Fruit fly (Drosophila melanogaster) whole organism, prepupa: ENCODE data around the gene pasi2.

Experiments used
- Blimp-1 ChIP-seq: fragments of 200-800 bp; sonication (Bioruptor generic); optimal IDR thresholded peaks from 3 replicates; lab custom pipeline; 2017; ENCODE audit warnings: missing biosample characterization, missing genetic modification characterization, mild to moderate bottlenecking, moderate library complexity, missing genetic modification reagents
- CG10669 ChIP-seq: fragments of 200-800 bp; sonication (Bioruptor generic); optimal IDR thresholded peaks from 3 replicates; lab custom pipeline; 2018; ENCODE audit warnings: missing biosample characterization, mild to moderate bottlenecking, missing genetic modification characterization, moderate library complexity
- CG11902 ChIP-seq: fragments of 200-800 bp; sonication (Bioruptor generic); optimal IDR thresholded peaks from 3 replicates; lab custom pipeline; 2016; ENCODE audit warnings: missing biosample characterization, missing genetic modification characterization
- CG3032 ChIP-seq: fragments of 200-800 bp; optimal IDR thresholded peaks from 2 replicates; lab custom pipeline; 2019; ENCODE audit warnings: missing biosample characterization, mild to moderate bottlenecking, missing genetic modification characterization, moderate library complexity
- CG31627 ChIP-seq: fragments of 200-800 bp; sonication (Bioruptor generic); optimal IDR thresholded peaks from 3 replicates; lab custom pipeline; 2016; ENCODE audit warnings: missing biosample characterization, missing genetic modification characterization
- CG32006 ChIP-seq: fragments of 200-800 bp; sonication (Bioruptor generic); optimal IDR thresholded peaks from 3 replicates; lab custom pipeline; 2017; ENCODE audit warnings: missing biosample characterization, mild to moderate bottlenecking, missing genetic modification characterization
- CG6163 ChIP-seq: fragments of 200-800 bp; sonication (Bioruptor generic); IDR thresholded peaks from 3 replicates; pipeline ENCODE4 v1.3.6; 2022; ENCODE audit warnings: missing biosample characterization, missing genetic modification characterization
- CG6808 ChIP-seq: fragments of 200-800 bp; sonication (Bioruptor generic); optimal IDR thresholded peaks from 3 replicates; lab custom pipeline; 2017; ENCODE audit warnings: missing biosample characterization, missing genetic modification characterization, mild to moderate bottlenecking, moderate library complexity, missing genetic modification reagents
- CG8119 ChIP-seq: fragments of 200-800 bp; sonication (Bioruptor generic); IDR thresholded peaks from 3 replicates; pipeline ENCODE4 v1.3.6; 2022; ENCODE audit warnings: missing biosample characterization, missing genetic modification characterization
- CG8632 ChIP-seq: fragments of 200-800 bp; sonication (Bioruptor generic); optimal IDR thresholded peaks from 3 replicates; lab custom pipeline; 2016; ENCODE audit warnings: missing biosample characterization, missing genetic modification characterization
- CG9139 ChIP-seq: fragments of 200-800 bp; sonication (Bioruptor generic); optimal IDR thresholded peaks from 3 replicates; lab custom pipeline; 2017; ENCODE audit warnings: missing biosample characterization, mild to moderate bottlenecking, missing genetic modification characterization
- Eip78C ChIP-seq: fragments of 200-800 bp; sonication (Bioruptor generic); peaks from one replicate; lab custom pipeline; 2016; ENCODE audit warnings: missing biosample characterization, missing genetic modification characterization
- Eip93F ChIP-seq: fragments of 200-800 bp; sonication (Bioruptor generic); optimal IDR thresholded peaks from 2 replicates; lab custom pipeline; 2016; ENCODE audit warnings: missing biosample characterization, mild to moderate bottlenecking, missing genetic modification characterization
- Ets21C ChIP-seq: fragments of 200-800 bp; sonication (Bioruptor generic); optimal IDR thresholded peaks from 3 replicates; lab custom pipeline; 2016; ENCODE audit warnings: missing biosample characterization, missing genetic modification characterization
- Ets96B ChIP-seq: fragments of 200-800 bp; optimal IDR thresholded peaks from 2 replicates; lab custom pipeline; 2019; ENCODE audit warnings: missing biosample characterization, mild to moderate bottlenecking, missing genetic modification characterization, moderate library complexity
- Hr38 ChIP-seq: sonication (Bioruptor generic); optimal IDR thresholded peaks from 2 replicates; lab custom pipeline; 2016; ENCODE audit warnings: missing biosample characterization, missing genetic modification characterization
- Hr4 ChIP-seq: fragments of 200-800 bp; sonication (Bioruptor generic); optimal IDR thresholded peaks from 3 replicates; lab custom pipeline; 2016; ENCODE audit warnings: missing biosample characterization, missing genetic modification characterization
- Met ChIP-seq: fragments of 200-800 bp; sonication (Bioruptor generic); optimal IDR thresholded peaks from 3 replicates; lab custom pipeline; 2016; ENCODE audit warnings: missing biosample characterization, missing genetic modification characterization
- OdsH ChIP-seq: fragments of 200-800 bp; sonication (Bioruptor generic); optimal IDR thresholded peaks from 3 replicates; lab custom pipeline; 2016; ENCODE audit warnings: missing biosample characterization, missing genetic modification characterization
- Smox ChIP-seq: fragments of 200-800 bp; sonication (Bioruptor generic); optimal IDR thresholded peaks from 3 replicates; lab custom pipeline; 2016; ENCODE audit warnings: missing biosample characterization, missing genetic modification characterization
- Sox102F ChIP-seq: fragments of 200-800 bp; sonication (Bioruptor generic); optimal IDR thresholded peaks from 2 replicates; lab custom pipeline; 2016; ENCODE audit warnings: missing biosample characterization, mild to moderate bottlenecking, missing genetic modification characterization
- Sox14 ChIP-seq: fragments of 200-800 bp; sonication (Bioruptor generic); optimal IDR thresholded peaks from 3 replicates; lab custom pipeline; 2016; ENCODE audit warnings: missing biosample characterization, missing genetic modification characterization
- acj6 ChIP-seq: fragments of 200-800 bp; sonication (Bioruptor generic); optimal IDR thresholded peaks from 3 replicates; lab custom pipeline; 2016; ENCODE audit warnings: missing biosample characterization, missing genetic modification characterization
- cyc ChIP-seq: fragments of 200-800 bp; sonication (Bioruptor generic); optimal IDR thresholded peaks from 3 replicates; lab custom pipeline; 2016; ENCODE audit warnings: missing biosample characterization, missing genetic modification characterization
- dac ChIP-seq: fragments of 200-800 bp; sonication (Bioruptor generic); optimal IDR thresholded peaks from 2 replicates; lab custom pipeline; 2017; ENCODE audit warnings: missing biosample characterization, mild to moderate bottlenecking, missing genetic modification characterization
- esn ChIP-seq: fragments of 200-800 bp; sonication (Bioruptor generic); optimal IDR thresholded peaks from 2 replicates; lab custom pipeline; 2016; ENCODE audit warnings: missing biosample characterization, mild to moderate bottlenecking, missing genetic modification characterization, moderate library complexity
- fd59A ChIP-seq: fragments of 200-800 bp; sonication (Bioruptor generic); optimal IDR thresholded peaks from 2 replicates; lab custom pipeline; 2017; ENCODE audit warnings: missing biosample characterization, mild to moderate bottlenecking, missing genetic modification characterization, missing genetic modification reagents
- fkh ChIP-seq: fragments of 200-800 bp; sonication (Bioruptor generic); optimal IDR thresholded peaks from 3 replicates; lab custom pipeline; 2017; ENCODE audit warnings: missing biosample characterization, mild to moderate bottlenecking, missing genetic modification characterization, moderate library complexity
- lz ChIP-seq: fragments of 200-800 bp; sonication (Bioruptor generic); optimal IDR thresholded peaks from 3 replicates; lab custom pipeline; 2016; ENCODE audit warnings: missing biosample characterization, missing genetic modification characterization
- net ChIP-seq: fragments of 200-800 bp; sonication (Bioruptor generic); optimal IDR thresholded peaks from 3 replicates; lab custom pipeline; 2016; ENCODE audit warnings: missing biosample characterization, missing genetic modification characterization
- pdm3 ChIP-seq: fragments of 200-800 bp; sonication (Bioruptor generic); optimal IDR thresholded peaks from 3 replicates; lab custom pipeline; 2016; ENCODE audit warnings: missing biosample characterization, missing genetic modification characterization
- salr ChIP-seq, 2 experiments: fragments of 200-800 bp; sonication (Bioruptor generic); optimal IDR thresholded peaks; 3 replicates each; lab custom pipeline; 2016 to 2018; ENCODE audit warnings: missing biosample characterization in 2 of 2, missing genetic modification characterization in 2 of 2, mild to moderate bottlenecking in 1 of 2
- spab ChIP-seq: fragments of 200-800 bp; sonication (Bioruptor generic); optimal IDR thresholded peaks from 2 replicates; lab custom pipeline; 2017; ENCODE audit warnings: missing biosample characterization, mild to moderate bottlenecking, missing genetic modification characterization, missing genetic modification reagents
- ss ChIP-seq, 2 experiments: fragments of 200-800 bp; sonication (Bioruptor generic); optimal IDR thresholded peaks; 2 replicates in 1 of 2; 3 replicates in 1 of 2; lab custom pipeline; 2017 to 2018; ENCODE audit warnings: mild to moderate bottlenecking in 2 of 2, missing biosample characterization in 2 of 2, missing genetic modification characterization in 2 of 2, moderate library complexity in 1 of 2
- svp ChIP-seq: fragments of 200-800 bp; sonication (Bioruptor generic); peaks from one replicate; lab custom pipeline; 2016; ENCODE audit warnings: missing biosample characterization, missing genetic modification characterization
- topi ChIP-seq: fragments of 200-800 bp; sonication (Bioruptor generic); optimal IDR thresholded peaks from 3 replicates; lab custom pipeline; 2016; ENCODE audit warnings: missing biosample characterization, missing genetic modification characterization
- vri ChIP-seq: fragments of 200-800 bp; sonication (Bioruptor generic); optimal IDR thresholded peaks from 3 replicates; lab custom pipeline; 2016; ENCODE audit warnings: missing biosample characterization, mild to moderate bottlenecking, missing genetic modification characterization

Gene pasi2

DNA sequence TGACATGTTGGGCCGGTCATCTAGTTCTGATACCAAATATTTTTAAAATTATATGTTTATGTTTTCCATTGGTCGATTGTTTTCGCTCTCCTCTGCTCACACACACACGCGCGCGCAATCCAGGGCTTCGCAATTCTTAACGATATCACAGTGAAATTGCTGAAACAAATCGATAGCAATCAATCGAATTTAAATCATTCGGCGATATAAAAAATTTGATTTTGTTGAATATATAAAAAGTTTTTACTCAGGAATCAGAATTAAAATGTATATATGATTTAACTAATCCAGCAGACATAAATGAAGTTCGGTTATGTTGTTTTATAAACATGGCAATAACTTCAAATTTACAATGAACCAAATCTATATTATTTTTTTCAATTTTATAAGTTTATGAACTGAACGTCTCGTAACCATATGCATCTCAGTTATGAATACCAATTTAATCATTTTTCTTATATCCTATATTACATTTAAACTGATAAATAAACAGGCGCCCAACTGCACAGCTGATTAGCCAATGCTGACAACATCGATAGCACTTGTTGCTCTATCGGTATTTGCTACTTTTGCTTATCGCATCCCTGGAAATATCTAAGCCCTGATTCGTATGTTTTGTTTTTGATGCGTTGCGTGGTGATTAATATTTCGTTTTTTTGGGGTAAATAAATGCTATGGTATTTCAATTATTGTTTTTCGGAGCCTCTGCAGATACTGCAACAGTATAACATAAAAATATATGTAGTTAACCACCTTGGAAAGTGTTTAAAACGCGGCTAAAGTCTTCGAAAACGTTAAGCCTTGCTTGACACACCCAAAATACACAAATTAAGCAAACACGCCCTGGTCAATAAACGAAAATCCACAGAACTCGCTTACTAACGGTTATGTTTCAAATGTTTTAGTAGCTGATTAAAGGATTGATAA lies at the start of gene pasi2, which contains the start of gene Aduk:
pasi2 (plus strand) TSS at position 579 of the 927 bp plus-strand sequence.
Aduk (minus strand) TSS at position 123 of the 927 bp plus-strand sequence.
- TF ChIP-seq svp (GFP tag; lab: Kevin White, UChicago) (no peak), Sox14 (peak; percentile 19), pdm3 (no peak), CG8632 (GFP tag; lab: Kevin White, UChicago) (no peak), Met (peak; percentile 20), esn (peak; percentile 21), CG8119 (GFP tag; lab: Robert Waterston, UW) (no peak), acj6 (GFP tag; lab: Kevin White, UChicago) (no peak), CG6163 (GFP tag; lab: Robert Waterston, UW) (no peak), fkh (GFP tag; lab: Kevin White, UChicago) (peak; percentile 82), Smox (GFP tag; lab: Kevin White, UChicago) (no peak), lz (GFP tag; lab: Kevin White, UChicago) (no peak), CG32006 (GFP tag; lab: Kevin White, UChicago) (no peak), Eip78C (GFP tag; lab: Kevin White, UChicago) (peak; percentile 63), Eip93F (GFP tag; lab: Kevin White, UChicago) (peak; percentile 36)

DNA sequence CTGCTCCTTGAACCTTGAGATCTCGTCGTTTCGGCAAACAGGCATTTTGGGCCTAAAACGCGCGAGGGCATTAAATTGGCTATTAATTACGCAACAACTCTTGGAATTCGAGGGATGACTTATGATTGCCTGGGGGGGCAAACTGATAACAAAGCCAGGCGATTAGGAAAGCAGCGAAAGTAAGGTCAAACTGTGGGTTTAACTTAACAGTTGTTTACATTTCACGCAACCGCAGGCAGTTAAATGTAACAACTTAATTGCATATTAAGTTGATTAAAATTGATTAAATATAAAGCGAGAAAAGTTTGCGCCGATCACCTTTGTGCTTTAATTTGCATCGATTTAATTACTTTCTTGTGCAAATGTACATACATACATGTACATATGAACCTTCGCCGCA lies 47.3 kb upstream of the pasi2 start:
- TF ChIP-seq OdsH (GFP tag; lab: Kevin White, UChicago) (no peak), Eip93F (GFP tag; lab: Kevin White, UChicago) (no peak), Hr4 (GFP tag; lab: Kevin White, UChicago) (no peak), CG6808 (GFP tag; lab: Kevin White, UChicago) (no peak), spab (GFP tag; lab: Kevin White, UChicago) (no peak), lz (GFP tag; lab: Kevin White, UChicago) (no peak), CG31627 (GFP tag; lab: Kevin White, UChicago) (no peak), pdm3 (no peak), Ets21C (GFP tag; lab: Kevin White, UChicago) (no peak), CG6163 (GFP tag; lab: Robert Waterston, UW) (no peak), CG10669 (GFP tag; lab: Kevin White, UChicago) (no peak), Sox14 (no peak), fkh (GFP tag; lab: Kevin White, UChicago) (no peak), vri (GFP tag; lab: Kevin White, UChicago) (no peak), cyc (GFP tag; lab: Kevin White, UChicago) (no peak), ss (GFP tag; optimal IDR thresholded peaks at IDR 0.05; lab: Kevin White, UChicago) (no peak), Ets96B (tag; lab: Kevin White, UChicago) (no peak)

DNA sequence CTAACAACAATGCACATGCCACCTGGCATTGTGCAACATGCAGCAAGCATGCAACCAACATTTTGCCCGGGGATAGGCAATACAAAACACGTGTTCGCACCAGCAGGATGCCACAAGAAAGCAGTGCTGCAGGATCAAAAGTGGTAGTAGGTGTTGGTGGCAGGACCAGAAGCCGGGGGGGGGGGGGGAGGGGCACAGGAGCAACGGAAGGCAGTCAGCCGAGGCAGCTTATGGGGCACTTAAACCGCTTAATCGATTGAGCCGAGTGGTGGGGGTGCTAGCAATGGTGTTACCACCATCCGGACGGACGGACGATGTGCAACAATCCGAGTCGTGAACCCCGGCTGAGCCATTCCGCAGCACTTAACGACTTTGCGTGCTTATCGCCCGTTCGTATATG lies 37.8 kb upstream of the pasi2 start:
- TF ChIP-seq ss (GFP tag; optimal IDR thresholded peaks at IDR 0.05; lab: Kevin White, UChicago) (no peak), Eip78C (GFP tag; lab: Kevin White, UChicago) (no peak), svp (GFP tag; lab: Kevin White, UChicago) (no peak)
- TF ChIP-seq, all 60 proteins: peak for 0

DNA sequence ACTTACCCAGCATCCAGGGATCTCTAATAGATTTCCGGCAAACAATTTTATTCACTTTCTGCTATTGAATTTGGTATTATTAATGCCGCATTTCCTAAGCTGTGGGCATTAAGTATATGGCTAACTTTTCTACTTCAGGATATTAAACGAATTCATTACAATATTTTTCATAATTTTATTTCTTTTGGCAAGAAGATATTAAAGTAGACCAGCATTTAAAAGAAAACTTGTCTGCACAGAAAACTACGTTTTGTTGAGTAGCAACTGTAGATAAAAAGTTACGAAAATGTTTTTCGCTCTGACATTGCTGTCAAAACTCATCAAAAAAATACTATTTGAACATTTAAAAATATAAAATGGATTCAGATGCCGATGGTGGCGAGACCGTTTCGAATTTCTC lies 13.5 kb upstream of the pasi2 start, which contains the start of gene HP1e:
HP1e (plus strand) TSS at position 301 of the 400 bp plus-strand sequence.
- TF ChIP-seq CG9139 (GFP tag; lab: Kevin White, UChicago) (no peak), CG6163 (GFP tag; lab: Robert Waterston, UW) (no peak), net (no peak), Hr38 (GFP tag; lab: Kevin White, UChicago) (no peak)

DNA sequence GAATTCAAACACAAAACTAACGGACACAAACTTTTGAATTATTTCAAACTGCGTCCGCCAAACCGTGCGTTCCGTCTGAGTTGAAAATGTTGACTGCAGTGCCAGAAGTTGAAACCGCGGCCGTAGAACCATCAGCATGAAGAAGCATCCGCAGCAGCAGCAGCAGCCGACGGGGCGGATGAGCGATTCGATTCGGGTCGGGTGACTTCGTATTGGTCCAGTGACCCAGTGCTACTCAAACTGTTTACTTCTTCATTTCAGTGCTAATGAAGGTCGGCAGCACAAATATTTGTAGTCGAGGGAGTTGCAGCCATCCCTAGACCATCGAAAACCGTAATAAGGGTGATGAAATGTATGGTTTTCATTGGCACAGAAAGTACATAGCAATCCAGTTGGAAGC lies 6.6 kb upstream of the pasi2 start, which contains the start of gene CG8861:
CG8861 (minus strand) TSS at position 101 of the 400 bp plus-strand sequence.
- TF ChIP-seq CG6808 (GFP tag; lab: Kevin White, UChicago) (no peak), Eip78C (GFP tag; lab: Kevin White, UChicago) (no peak), Sox102F (no peak), pdm3 (no peak), topi (no peak), lz (GFP tag; lab: Kevin White, UChicago) (no peak), net (no peak), OdsH (GFP tag; lab: Kevin White, UChicago) (no peak), dac (GFP tag; lab: Kevin White, UChicago) (no peak), Blimp-1 (no peak), CG3032 (no peak), CG6163 (GFP tag; lab: Robert Waterston, UW) (no peak), CG32006 (GFP tag; lab: Kevin White, UChicago) (no peak), esn (no peak), CG11902 (GFP tag; lab: Kevin White, UChicago) (no peak), cyc (GFP tag; lab: Kevin White, UChicago) (no peak), fd59A (GFP tag; lab: Kevin White, UChicago) (no peak), salr (GFP tag; optimal IDR thresholded peaks at IDR 0.05; lab: Kevin White, UChicago) (no peak), CG8632 (GFP tag; lab: Kevin White, UChicago) (no peak), Ets96B (tag; lab: Kevin White, UChicago) (no peak)
- TF ChIP-seq, all 60 proteins: peak for 0
